Worm (Caenorhabditis elegans) whole organism, young adult: Measurements from ENCODE around the gene Y57G11C.38.

Experiments used
- B0035.1 ChIP-seq: sonication (generic microtip); optimal IDR thresholded peaks from 2 replicates; lab custom pipeline; 2016; ENCODE audit warnings: missing genetic modification characterization, mild to moderate bottlenecking, missing compliant biosample characterization, missing genotype, missing genetic modification reagents
- C06A6.2 ChIP-seq: fragments of 200-800 bp; sonication (Bioruptor generic); conservative IDR thresholded peaks from 2 replicates; pipeline ENCODE4 v1.3.6; 2022; ENCODE audit warnings: missing genetic modification characterization, missing compliant biosample characterization
- D2030.7 ChIP-seq: fragments of 200-800 bp; sonication (Bioruptor generic); IDR thresholded peaks from 2 replicates; pipeline ENCODE4 v1.3.6; 2022; ENCODE audit warnings: missing genetic modification reagents, missing genetic modification characterization, missing compliant biosample characterization
- F10E7.11 ChIP-seq: sonication (generic microtip); optimal IDR thresholded peaks from 2 replicates; lab custom pipeline; 2017; ENCODE audit warnings: mild to moderate bottlenecking, missing genetic modification characterization, moderate library complexity, missing compliant biosample characterization
- F22D6.2 ChIP-seq: sonication (generic microtip); optimal IDR thresholded peaks from 2 replicates; lab custom pipeline; 2016; ENCODE audit warnings: mild to moderate bottlenecking, missing genetic modification characterization, missing compliant biosample characterization
- F23B12.7 ChIP-seq: sonication (generic microtip); optimal IDR thresholded peaks from 2 replicates; lab custom pipeline; 2017; ENCODE audit warnings: missing genetic modification characterization, mild to moderate bottlenecking, missing compliant biosample characterization, antibody characterized with exemption, moderate library complexity; ENCODE audit not compliant: insufficient read depth
- F39B2.1 ChIP-seq: fragments of 200-800 bp; sonication (Bioruptor generic); IDR thresholded peaks from 2 replicates; pipeline ENCODE4 v1.3.6; 2022; ENCODE audit warnings: missing genetic modification reagents, missing genetic modification characterization, missing compliant biosample characterization
- F57C9.4 ChIP-seq: sonication (generic microtip); optimal IDR thresholded peaks from 2 replicates; lab custom pipeline; 2017; ENCODE audit warnings: mild to moderate bottlenecking, missing genetic modification characterization, missing compliant biosample characterization
- K11D2.4 ChIP-seq: fragments of 200-800 bp; sonication (Bioruptor generic); IDR thresholded peaks from 2 replicates; pipeline ENCODE4 v1.3.6; 2022; ENCODE audit warnings: missing genetic modification reagents, missing genetic modification characterization, missing compliant biosample characterization
- Y53G8AR.9 ChIP-seq: fragments of 200-800 bp; sonication (Bioruptor generic); conservative IDR thresholded peaks from 2 replicates; pipeline ENCODE4 v1.3.6; 2022; ENCODE audit warnings: missing genetic modification reagents, missing genetic modification characterization, missing compliant biosample characterization
- ama-1 ChIP-seq, 3 experiments: fragments of 150-350 bp in 1 of 3; sonication (generic microtip) in 2 of 3; optimal IDR thresholded peaks; 2 replicates each; lab custom pipeline; 2014 to 2018; ENCODE audit warnings: missing biosample characterization in 2 of 3, missing genetic modification characterization in 2 of 3, missing genetic modification reagents in 2 of 3
- aptf-3 ChIP-seq: fragments of 200-800 bp; sonication (Bioruptor generic); IDR thresholded peaks from 2 replicates; pipeline ENCODE4 v1.3.6; 2022; ENCODE audit warnings: missing genetic modification characterization, missing compliant biosample characterization
- atf-7 ChIP-seq: sonication (generic microtip); optimal IDR thresholded peaks from 2 replicates; lab custom pipeline; 2017; ENCODE audit warnings: mild to moderate bottlenecking, missing genetic modification characterization, missing compliant biosample characterization
- cebp-1 ChIP-seq, 2 experiments: fragments of 200-800 bp in 1 of 2; sonication (Bioruptor generic) in 1 of 2; sonication (generic microtip) in 1 of 2; IDR thresholded peaks in 1 of 2; optimal IDR thresholded peaks in 1 of 2; 2 replicates each; pipeline versions ENCODE4 v1.3.6 to Lab custom; 2017 to 2022; ENCODE audit warnings: missing compliant biosample characterization in 2 of 2, missing genetic modification characterization in 2 of 2, mild to moderate bottlenecking in 1 of 2, missing genetic modification reagents in 1 of 2, moderate library complexity in 1 of 2
- ceh-27 ChIP-seq: fragments of 200-800 bp; sonication (Bioruptor generic); optimal IDR thresholded peaks from 2 replicates; lab custom pipeline; 2018; ENCODE audit warnings: mild to moderate bottlenecking, missing genetic modification characterization, moderate library complexity, missing compliant biosample characterization
- ceh-58 ChIP-seq: fragments of 200-800 bp; sonication (Bioruptor generic); IDR thresholded peaks from 2 replicates; pipeline ENCODE4 v1.3.6; 2022; ENCODE audit warnings: missing genetic modification characterization, missing compliant biosample characterization
- ceh-79 ChIP-seq: sonication (generic microtip); optimal IDR thresholded peaks from 2 replicates; lab custom pipeline; 2017; ENCODE audit warnings: mild to moderate bottlenecking, missing genetic modification characterization, missing compliant biosample characterization
- ceh-91 ChIP-seq: fragments of 200-800 bp; sonication (Bioruptor generic); IDR thresholded peaks from 2 replicates; pipeline ENCODE4 v1.3.6; 2022; ENCODE audit warnings: missing genetic modification reagents, missing genetic modification characterization, missing compliant biosample characterization
- chd-7 ChIP-seq: sonication (generic microtip); optimal IDR thresholded peaks from 2 replicates; lab custom pipeline; 2016; ENCODE audit warnings: mild to moderate bottlenecking, missing genetic modification characterization, moderate library complexity, missing compliant biosample characterization
- die-1 ChIP-seq: sonication (generic microtip); optimal IDR thresholded peaks from 2 replicates; lab custom pipeline; 2016; ENCODE audit warnings: missing genotype, mild to moderate bottlenecking, missing genetic modification characterization, missing compliant biosample characterization
- dpff-1 ChIP-seq: sonication (generic microtip); optimal IDR thresholded peaks from 2 replicates; lab custom pipeline; 2017; ENCODE audit warnings: mild to moderate bottlenecking, missing genetic modification characterization, missing compliant biosample characterization
- egl-44 ChIP-seq: fragments of 200-800 bp; sonication (Bioruptor generic); IDR thresholded peaks from 2 replicates; pipeline ENCODE4 v1.3.6; 2022; ENCODE audit warnings: missing genetic modification reagents, missing genetic modification characterization, missing compliant biosample characterization
- ekl-4 ChIP-seq: fragments of 200-800 bp; sonication (Bioruptor generic); IDR thresholded peaks from 2 replicates; pipeline ENCODE4 v1.3.6; 2022; ENCODE audit warnings: missing genetic modification reagents, missing genetic modification characterization, missing compliant biosample characterization
- ets-4 ChIP-seq: fragments of 200-800 bp; sonication (Bioruptor generic); optimal IDR thresholded peaks from 2 replicates; lab custom pipeline; 2018; ENCODE audit warnings: mild to moderate bottlenecking, missing genetic modification characterization, missing compliant biosample characterization
- fkh-3 ChIP-seq: sonication (generic microtip); optimal IDR thresholded peaks from 2 replicates; lab custom pipeline; 2016; ENCODE audit warnings: mild to moderate bottlenecking, missing genetic modification characterization, missing compliant biosample characterization
- hlh-12 ChIP-seq: sonication (generic microtip); optimal IDR thresholded peaks from 2 replicates; lab custom pipeline; 2016; ENCODE audit warnings: missing genetic modification characterization, missing compliant biosample characterization
- hmg-1.2 ChIP-seq: fragments of 200-800 bp; sonication (Bioruptor generic); IDR thresholded peaks from 2 replicates; pipeline ENCODE4 v1.3.6; 2022; ENCODE audit warnings: missing genetic modification reagents, missing genetic modification characterization, missing compliant biosample characterization
- hrde-1 ChIP-seq: sonication (generic microtip); optimal IDR thresholded peaks from 2 replicates; lab custom pipeline; 2016; ENCODE audit warnings: missing genetic modification characterization, mild to moderate bottlenecking, missing compliant biosample characterization, moderate library complexity, missing genotype, missing genetic modification reagents, borderline replicate concordance
- lag-1 ChIP-seq: fragments of 200-800 bp; sonication (Bioruptor generic); IDR thresholded peaks from 2 replicates; pipeline ENCODE4 v1.3.6; 2022; ENCODE audit warnings: missing genetic modification reagents, missing genetic modification characterization, missing compliant biosample characterization
- let-607 ChIP-seq, 2 experiments: fragments of 200-800 bp in 1 of 2; sonication (Bioruptor generic) in 1 of 2; sonication (generic microtip) in 1 of 2; optimal IDR thresholded peaks; 2 replicates each; lab custom pipeline; 2016 to 2018; ENCODE audit warnings: mild to moderate bottlenecking in 2 of 2, missing compliant biosample characterization in 2 of 2, missing genetic modification characterization in 2 of 2, moderate library complexity in 2 of 2, missing genotype in 1 of 2
- lin-54 ChIP-seq: fragments of 200-800 bp; sonication (Bioruptor generic); optimal IDR thresholded peaks from 2 replicates; lab custom pipeline; 2018; ENCODE audit warnings: mild to moderate bottlenecking, missing genetic modification characterization, missing compliant biosample characterization
- lir-1 ChIP-seq: fragments of 200-800 bp; sonication (Bioruptor generic); conservative IDR thresholded peaks from 2 replicates; pipeline ENCODE4 v1.3.6; 2022; ENCODE audit warnings: missing genetic modification reagents, missing genetic modification characterization, missing compliant biosample characterization
- madf-10 ChIP-seq: sonication (generic microtip); optimal IDR thresholded peaks from 2 replicates; lab custom pipeline; 2016; ENCODE audit warnings: mild to moderate bottlenecking, missing genetic modification characterization, missing compliant biosample characterization
- madf-8 ChIP-seq: fragments of 200-800 bp; sonication (Bioruptor generic); conservative IDR thresholded peaks from 2 replicates; pipeline ENCODE4 v1.3.6; 2022; ENCODE audit warnings: missing genetic modification reagents, missing genetic modification characterization, missing compliant biosample characterization
- mcd-1 ChIP-seq: fragments of 200-800 bp; sonication (Bioruptor generic); IDR thresholded peaks from 2 replicates; pipeline ENCODE4 v1.3.6; 2022; ENCODE audit warnings: missing genetic modification reagents, missing genetic modification characterization, missing compliant biosample characterization
- nhr-179 ChIP-seq: sonication (generic microtip); optimal IDR thresholded peaks from 2 replicates; lab custom pipeline; 2016; ENCODE audit warnings: mild to moderate bottlenecking, missing genetic modification characterization, missing compliant biosample characterization
- nhr-80 ChIP-seq: sonication (generic microtip); optimal IDR thresholded peaks from 2 replicates; lab custom pipeline; 2016; ENCODE audit warnings: missing genetic modification characterization, missing compliant biosample characterization
- nhr-90 ChIP-seq: sonication (generic microtip); optimal IDR thresholded peaks from 2 replicates; lab custom pipeline; 2016; ENCODE audit warnings: missing genotype, mild to moderate bottlenecking, missing genetic modification characterization, missing compliant biosample characterization
- pbrm-1 ChIP-seq: fragments of 200-800 bp; sonication (Bioruptor generic); IDR thresholded peaks from 2 replicates; pipeline ENCODE4 v1.3.6; 2022; ENCODE audit warnings: missing genetic modification reagents, missing genetic modification characterization, missing compliant biosample characterization
- rcor-1 ChIP-seq: fragments of 200-800 bp; sonication (Bioruptor generic); IDR thresholded peaks from 2 replicates; pipeline ENCODE4 v1.3.6; 2022; ENCODE audit warnings: missing genetic modification reagents, missing genetic modification characterization, missing compliant biosample characterization
- snpc-1.1 ChIP-seq: sonication (generic microtip); optimal IDR thresholded peaks from 2 replicates; lab custom pipeline; 2017; ENCODE audit warnings: missing genetic modification characterization, mild to moderate bottlenecking, missing compliant biosample characterization, antibody characterized with exemption, moderate library complexity, missing genotype, missing genetic modification reagents; ENCODE audit not compliant: insufficient read depth
- somi-1 ChIP-seq: fragments of 200-800 bp; sonication (Bioruptor generic); optimal IDR thresholded peaks from 2 replicates; lab custom pipeline; 2018; ENCODE audit warnings: mild to moderate bottlenecking, missing genetic modification characterization, missing compliant biosample characterization
- tbp1 ChIP-seq: fragments of 200-800 bp; sonication (Bioruptor generic); optimal IDR thresholded peaks from 2 replicates; lab custom pipeline; 2018; ENCODE audit warnings: mild to moderate bottlenecking, missing genetic modification characterization, missing compliant biosample characterization
- tbx-9 ChIP-seq: sonication (generic microtip); optimal IDR thresholded peaks from 2 replicates; lab custom pipeline; 2016; ENCODE audit warnings: borderline replicate concordance, missing genetic modification characterization, inconsistent platforms, missing compliant biosample characterization
- unc-130 ChIP-seq: sonication (generic microtip); optimal IDR thresholded peaks from 2 replicates; lab custom pipeline; 2016; ENCODE audit warnings: missing genetic modification reagents, missing genetic modification characterization, missing compliant biosample characterization
- ztf-18 ChIP-seq: sonication (generic microtip); optimal IDR thresholded peaks from 2 replicates; lab custom pipeline; 2016; ENCODE audit warnings: missing genotype, mild to moderate bottlenecking, missing genetic modification characterization, missing compliant biosample characterization
- ztf-22 ChIP-seq: fragments of 200-800 bp; sonication (Bioruptor generic); optimal IDR thresholded peaks from 2 replicates; lab custom pipeline; 2018; ENCODE audit warnings: mild to moderate bottlenecking, missing genetic modification characterization, moderate library complexity, missing compliant biosample characterization
- ztf-6 ChIP-seq: fragments of 200-800 bp; sonication (Bioruptor generic); IDR thresholded peaks from 2 replicates; pipeline ENCODE4 v1.3.6; 2022; ENCODE audit warnings: missing genetic modification reagents, missing genetic modification characterization, missing compliant biosample characterization

The Y57G11C.38 gene

ce11 chrIV:14883812-14884211 is 21.6 kb downstream of the Y57G11C.38 start (continued):
- TF ChIP-seq madf-10 (tag; lab: Kevin White, UChicago): peak; percentile 11
- TF ChIP-seq hmg-1.2 (GFP tag; lab: Robert Waterston, UW): peak; percentile 82
- no peak for TF ChIP-seq lag-1 (GFP tag; lab: Robert Waterston, UW)
- TF ChIP-seq ceh-91 (GFP tag; lab: Robert Waterston, UW): no peak
- TF ChIP-seq pbrm-1 (GFP tag; lab: Robert Waterston, UW): no peak
- no peak for TF ChIP-seq snpc-1.1 (tag; lab: Kevin White, UChicago)
- TF ChIP-seq hlh-12: no peak
- TF ChIP-seq die-1 (tag; lab: Kevin White, UChicago): no peak
- no peak for TF ChIP-seq C06A6.2 (GFP tag; lab: Robert Waterston, UW)
- TF ChIP-seq D2030.7 (GFP tag; lab: Robert Waterston, UW): no peak
- no peak for TF ChIP-seq ceh-79
- TF ChIP-seq somi-1 (GFP tag; lab: Kevin White, UChicago): no peak
- no peak for TF ChIP-seq nhr-179 (tag; lab: Kevin White, UChicago)
- no peak for TF ChIP-seq K11D2.4 (GFP tag; lab: Robert Waterston, UW)
- TF ChIP-seq chd-7: no peak
- peak; percentile 35 for TF ChIP-seq atf-7 (tag; lab: Kevin White, UChicago)
- TF ChIP-seq let-607 (tag; optimal IDR thresholded peaks at IDR 0.05; lab: Kevin White, UChicago): peak; percentile 40 to 47
- TF ChIP-seq aptf-3 (GFP tag; lab: Robert Waterston, UW): no peak
- peak; percentile 10 for TF ChIP-seq lin-54 (GFP tag; lab: Kevin White, UChicago)
- no peak for TF ChIP-seq F23B12.7 (tag; lab: Kevin White, UChicago)
- TF ChIP-seq ceh-27 (GFP tag; lab: Kevin White, UChicago): no peak
- no peak for TF ChIP-seq F10E7.11 (tag; lab: Kevin White, UChicago)
- TF ChIP-seq F57C9.4 (tag; lab: Kevin White, UChicago): no peak
- no peak for TF ChIP-seq ekl-4 (GFP tag; lab: Robert Waterston, UW)
- TF ChIP-seq ztf-18 (tag; lab: Kevin White, UChicago): no peak
- peak; percentile 41 for TF ChIP-seq tbp1 (GFP tag; lab: Kevin White, UChicago)
- TF ChIP-seq nhr-80 (tag; lab: Kevin White, UChicago): peak; percentile 98
- TF ChIP-seq ama-1 (optimal IDR thresholded peaks at IDR 0.05; lab: Kevin White, UChicago): no peak
- no peak for TF ChIP-seq ama-1 (GFP tag; optimal IDR thresholded peaks at IDR 0.05; lab: Kevin White, UChicago)
- TF ChIP-seq B0035.1 (tag; lab: Kevin White, UChicago): no peak
- peak; percentile 59 for TF ChIP-seq ztf-22 (GFP tag; lab: Kevin White, UChicago)
- TF ChIP-seq rcor-1 (GFP tag; lab: Robert Waterston, UW): no peak
- TF ChIP-seq dpff-1 (tag; lab: Kevin White, UChicago): no peak
- TF ChIP-seq cebp-1 (GFP tag; IDR thresholded peaks at IDR 0.05; lab: Robert Waterston, UW): no peak
- TF ChIP-seq cebp-1 (tag; optimal IDR thresholded peaks at IDR 0.05; lab: Kevin White, UChicago): peak; percentile 39
- no peak for TF ChIP-seq unc-130 (GFP tag; lab: Kevin White, UChicago)
- no peak for TF ChIP-seq madf-8 (GFP tag; lab: Robert Waterston, UW)
- TF ChIP-seq ets-4 (GFP tag; lab: Kevin White, UChicago): peak; percentile 76
- TF ChIP-seq ceh-58 (GFP tag; lab: Robert Waterston, UW): no peak
- TF ChIP-seq egl-44 (GFP tag; lab: Robert Waterston, UW): peak; percentile 58; the same call in 1 of the 2 replicates
- TF ChIP-seq tbx-9 (tag; lab: Kevin White, UChicago): no peak
- no peak for TF ChIP-seq F22D6.2 (tag; lab: Kevin White, UChicago)
- no peak for TF ChIP-seq Y53G8AR.9 (GFP tag; lab: Robert Waterston, UW)
- no peak for TF ChIP-seq mcd-1 (GFP tag; lab: Robert Waterston, UW)
- no peak for TF ChIP-seq nhr-90 (tag; lab: Kevin White, UChicago)
- no peak for TF ChIP-seq F39B2.1 (GFP tag; lab: Robert Waterston, UW)
- TF ChIP-seq fkh-3: no peak
- TF ChIP-seq ztf-6: no peak
- TF ChIP-seq hrde-1 (tag; lab: Kevin White, UChicago): no peak
- TF ChIP-seq lir-1: no peak
